Fruit fly (Drosophila melanogaster) whole organism, pupa: ENCODE measurements around the gene by.
A peak's percentile ranks its signal among the peaks of the same experiment; 100 is the strongest.

Experiments
- CG10348 ChIP-seq: fragments of 200-800 bp; sonication (Bioruptor generic); IDR thresholded peaks from 2 replicates; pipeline ENCODE4 v1.3.6; 2022; ENCODE audit warnings: missing biosample characterization, missing genetic modification characterization
- CG12605 ChIP-seq: fragments of 200-800 bp; sonication (Bioruptor generic); IDR thresholded peaks from 2 replicates; pipeline ENCODE4 v1.3.6; 2022; ENCODE audit warnings: missing biosample characterization, missing genetic modification characterization
- CG13204 ChIP-seq: fragments of 200-800 bp; sonication (Bioruptor generic); optimal IDR thresholded peaks from 2 replicates; lab custom pipeline; 2018; ENCODE audit warnings: missing biosample characterization, mild to moderate bottlenecking, missing genetic modification characterization, moderate library complexity
- CG14655 ChIP-seq: fragments of 200-800 bp; sonication (Bioruptor generic); optimal IDR thresholded peaks from 3 replicates; lab custom pipeline; 2017; ENCODE audit warnings: mild to moderate bottlenecking, missing biosample characterization, missing genetic modification reagents, missing genetic modification characterization
- CG15710 ChIP-seq: fragments of 200-800 bp; sonication (Bioruptor generic); optimal IDR thresholded peaks from 2 replicates; lab custom pipeline; 2018; ENCODE audit warnings: missing biosample characterization, mild to moderate bottlenecking, missing genetic modification characterization, moderate library complexity
- CG17806 ChIP-seq: fragments of 200-800 bp; sonication (Bioruptor generic); optimal IDR thresholded peaks from 2 replicates; lab custom pipeline; 2018; ENCODE audit warnings: missing biosample characterization, mild to moderate bottlenecking, missing genetic modification characterization, moderate library complexity
- CG32121 ChIP-seq: fragments of 200-800 bp; sonication (Bioruptor generic); IDR thresholded peaks from 2 replicates; pipeline ENCODE4 v1.3.6; 2022; ENCODE audit warnings: missing biosample characterization, missing genetic modification characterization
- CG34367 ChIP-seq: fragments of 200-800 bp; sonication (Bioruptor generic); optimal IDR thresholded peaks from 2 replicates; lab custom pipeline; 2018; ENCODE audit warnings: missing biosample characterization, mild to moderate bottlenecking, missing genetic modification characterization
- CG4496 ChIP-seq: fragments of 200-800 bp; sonication (Bioruptor generic); IDR thresholded peaks from 3 replicates; pipeline ENCODE4 v1.3.6; 2022; ENCODE audit warnings: missing biosample characterization, missing genetic modification characterization
- CG8159 ChIP-seq: fragments of 200-800 bp; sonication (Bioruptor generic); optimal IDR thresholded peaks from 3 replicates; lab custom pipeline; 2018; ENCODE audit warnings: missing biosample characterization, mild to moderate bottlenecking, missing genetic modification characterization, moderate library complexity
- CG8301 ChIP-seq: fragments of 200-800 bp; sonication (Bioruptor generic); optimal IDR thresholded peaks from 2 replicates; lab custom pipeline; 2018; ENCODE audit warnings: missing biosample characterization, mild to moderate bottlenecking, missing genetic modification characterization
- CG9948 ChIP-seq: fragments of 200-800 bp; sonication (Bioruptor generic); optimal IDR thresholded peaks from 2 replicates; lab custom pipeline; 2018; ENCODE audit warnings: missing biosample characterization, mild to moderate bottlenecking, missing genetic modification characterization, moderate library complexity
- D1 ChIP-seq: fragments of 200-800 bp; sonication (Bioruptor generic); optimal IDR thresholded peaks from 2 replicates; lab custom pipeline; 2018; ENCODE audit warnings: missing biosample characterization, mild to moderate bottlenecking, missing genetic modification characterization, moderate library complexity
- EcR ChIP-seq: fragments of 200-800 bp; sonication (Bioruptor generic); optimal IDR thresholded peaks from 3 replicates; lab custom pipeline; 2019; ENCODE audit warnings: missing biosample characterization, missing genetic modification characterization, mild to moderate bottlenecking, moderate library complexity, missing genetic modification reagents
- Ets98B ChIP-seq: fragments of 200-800 bp; sonication (Bioruptor generic); IDR thresholded peaks from 2 replicates; pipeline ENCODE4 v1.3.6; 2022; ENCODE audit warnings: missing biosample characterization, missing genetic modification characterization
- Pif1A ChIP-seq: fragments of 200-800 bp; sonication (Bioruptor generic); optimal IDR thresholded peaks from 3 replicates; lab custom pipeline; 2016; ENCODE audit warnings: missing biosample characterization, missing genetic modification characterization
- Pif1B ChIP-seq: fragments of 200-800 bp; sonication (Bioruptor generic); optimal IDR thresholded peaks from 3 replicates; lab custom pipeline; 2016; ENCODE audit warnings: missing biosample characterization, missing genetic modification characterization
- Snoo ChIP-seq: fragments of 200-800 bp; sonication (Bioruptor generic); optimal IDR thresholded peaks from 3 replicates; lab custom pipeline; 2017; ENCODE audit warnings: missing biosample characterization, mild to moderate bottlenecking, missing genetic modification characterization, inconsistent platforms
- fd96Ca ChIP-seq: fragments of 200-800 bp; sonication (Bioruptor generic); IDR thresholded peaks from 3 replicates; pipeline ENCODE4 v1.3.6; 2022; ENCODE audit warnings: missing biosample characterization, missing genetic modification characterization
- gl ChIP-seq: fragments of 200-800 bp; sonication (Bioruptor generic); optimal IDR thresholded peaks from 2 replicates; lab custom pipeline; 2018; ENCODE audit warnings: missing biosample characterization, mild to moderate bottlenecking, missing genetic modification characterization
- rn ChIP-seq: fragments of 200-800 bp; sonication (Bioruptor generic); IDR thresholded peaks from 2 replicates; pipeline ENCODE4 v1.3.6; 2022; ENCODE audit warnings: missing biosample characterization, missing genetic modification characterization

by gene

DNA sequence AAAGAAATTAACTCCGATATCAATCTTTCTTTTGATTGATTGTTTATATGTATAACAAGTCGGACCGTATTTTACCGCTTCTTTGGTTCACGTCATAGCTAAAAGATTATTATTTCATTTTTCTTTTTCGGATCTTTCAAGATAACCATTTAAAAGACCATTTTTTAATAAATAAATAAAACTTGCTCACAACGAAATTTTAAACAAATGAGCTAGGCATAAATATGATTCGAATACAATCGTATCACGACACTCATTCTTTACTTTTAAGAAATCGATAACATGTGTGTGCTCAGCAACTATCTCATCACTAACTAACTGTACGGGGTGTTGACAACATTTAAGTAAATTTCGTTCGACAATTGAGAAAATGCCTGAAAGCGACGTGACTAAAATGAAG, 28.5 kb downstream of the by start, which contains the start of gene CG8149:
CG8149 (plus strand) TSS at position 302 of the 400 bp plus-strand sequence.
- TF ChIP-seq Snoo (tag; lab: Kevin White, UChicago) (no peak), fd96Ca (GFP tag; lab: Robert Waterston, UW) (no peak), CG32121 (GFP tag; lab: Robert Waterston, UW) (no peak), CG8159 (tag; lab: Kevin White, UChicago) (no peak), gl (tag; lab: Kevin White, UChicago) (no peak), Pif1B (GFP tag; lab: Kevin White, UChicago) (no peak), CG10348 (GFP tag; lab: Robert Waterston, UW) (no peak), CG8301 (tag; lab: Kevin White, UChicago) (no peak), CG15710 (tag; lab: Kevin White, UChicago) (no peak), D1 (tag; lab: Kevin White, UChicago) (no peak), CG12605 (GFP tag; lab: Robert Waterston, UW) (no peak), CG14655 (GFP tag; lab: Kevin White, UChicago) (no peak), CG9948 (tag; lab: Kevin White, UChicago) (no peak), CG13204 (GFP tag; lab: Kevin White, UChicago) (no peak), rn (GFP tag; lab: Robert Waterston, UW) (no peak), CG4496 (GFP tag; lab: Robert Waterston, UW) (no peak), CG17806 (no peak), EcR (GFP tag; lab: Kevin White, UChicago) (no peak)

DNA sequence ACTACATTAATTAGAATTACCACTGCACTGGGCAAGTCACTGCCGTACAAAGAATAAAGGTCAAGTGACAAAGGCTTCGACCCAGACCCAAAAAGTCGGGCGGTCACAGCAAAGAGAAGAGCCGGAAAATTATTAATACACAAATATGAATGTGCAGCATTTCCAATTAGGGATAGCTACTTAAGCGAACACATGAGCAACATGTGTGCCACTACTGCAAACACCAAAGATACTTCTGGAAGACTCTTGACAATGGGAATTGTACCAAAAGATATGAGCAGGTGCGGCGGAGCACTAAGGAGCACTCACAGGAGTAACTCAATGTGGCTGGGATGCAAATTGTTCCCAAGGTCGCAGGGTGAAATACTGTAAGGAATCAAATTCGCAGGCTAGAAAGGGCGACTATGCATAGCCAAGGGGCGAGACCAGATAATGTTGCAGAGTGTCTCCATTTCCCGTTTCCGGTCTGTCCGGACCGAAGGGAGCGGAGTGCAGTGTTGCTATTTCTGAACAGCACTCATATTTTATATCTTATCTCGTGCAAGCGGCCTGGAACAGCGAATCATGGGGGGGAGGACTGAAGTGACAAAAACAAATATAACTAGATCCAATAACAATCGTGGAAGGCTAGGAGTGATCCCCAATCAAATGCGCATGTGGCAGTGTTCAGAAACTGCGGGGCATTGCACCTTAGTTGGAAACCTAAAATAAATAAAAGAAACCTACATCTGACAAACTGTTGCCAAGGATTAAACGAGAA, 29.3 kb downstream of the by start:
- TF ChIP-seq Snoo (tag; lab: Kevin White, UChicago) (no peak), CG14655 (GFP tag; lab: Kevin White, UChicago) (no peak), Pif1A (GFP tag; lab: Kevin White, UChicago) (no peak), rn (GFP tag; lab: Robert Waterston, UW) (no peak), Ets98B (GFP tag; lab: Robert Waterston, UW) (no peak), EcR (GFP tag; lab: Kevin White, UChicago) (peak; percentile 35), CG9948 (tag; lab: Kevin White, UChicago) (no peak), fd96Ca (GFP tag; lab: Robert Waterston, UW) (no peak), gl (tag; lab: Kevin White, UChicago) (no peak), CG13204 (GFP tag; lab: Kevin White, UChicago) (no peak), CG4496 (GFP tag; lab: Robert Waterston, UW) (0 out of 3 replicates have a peak, but pooled peaks have one; percentile 8)

DNA sequence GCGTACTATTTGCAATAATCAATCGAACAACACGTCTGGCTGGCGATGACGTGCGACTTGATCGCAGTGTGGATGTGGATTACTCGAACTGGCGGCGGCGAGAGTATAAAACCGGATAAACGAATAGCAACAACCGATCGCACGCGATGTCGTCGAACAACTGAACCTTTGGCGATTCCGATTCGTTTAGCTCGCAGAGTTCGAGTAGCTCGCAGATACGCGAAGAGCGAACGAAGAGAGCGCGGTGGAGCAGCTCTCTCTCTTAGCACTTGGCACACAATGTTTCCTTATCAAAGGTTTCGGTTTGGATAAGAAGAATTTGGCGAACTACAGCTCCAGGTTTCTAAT, 30.4 kb downstream of the by start, which contains the start of gene RhoL:
RhoL (minus strand) TSS at position 166 of the 348 bp plus-strand sequence.
- no peak for TF ChIP-seq D1 (tag; lab: Kevin White, UChicago)
- no peak for TF ChIP-seq CG10348 (GFP tag; lab: Robert Waterston, UW)
- TF ChIP-seq CG9948 (tag; lab: Kevin White, UChicago) = no peak
- no peak for TF ChIP-seq gl (tag; lab: Kevin White, UChicago)
- no peak for TF ChIP-seq CG13204 (GFP tag; lab: Kevin White, UChicago)
- peak; percentile 69 for TF ChIP-seq CG4496 (GFP tag; lab: Robert Waterston, UW)
- no peak for TF ChIP-seq Pif1A (GFP tag; lab: Kevin White, UChicago)
- TF ChIP-seq Snoo (tag; lab: Kevin White, UChicago) = no peak
- TF ChIP-seq CG15710 (tag; lab: Kevin White, UChicago) = peak; percentile 2
- no peak for TF ChIP-seq CG14655 (GFP tag; lab: Kevin White, UChicago)
- no peak for TF ChIP-seq fd96Ca (GFP tag; lab: Robert Waterston, UW)
- TF ChIP-seq CG34367 (tag; lab: Kevin White, UChicago) = peak; percentile 2
- TF ChIP-seq CG8301 (tag; lab: Kevin White, UChicago) = no peak
- TF ChIP-seq Ets98B (GFP tag; lab: Robert Waterston, UW) = peak; percentile 73; the same call in 1 of the 2 replicates
- TF ChIP-seq EcR (GFP tag; lab: Kevin White, UChicago) = peak; percentile 65
- TF ChIP-seq CG8159 (tag; lab: Kevin White, UChicago) = no peak
- TF ChIP-seq Pif1B (GFP tag; lab: Kevin White, UChicago) = peak; percentile 27
- TF ChIP-seq CG17806 = no peak
- peak; percentile 83 for TF ChIP-seq CG12605 (GFP tag; lab: Robert Waterston, UW)
- peak; percentile 44 for TF ChIP-seq CG32121 (GFP tag; lab: Robert Waterston, UW)

DNA sequence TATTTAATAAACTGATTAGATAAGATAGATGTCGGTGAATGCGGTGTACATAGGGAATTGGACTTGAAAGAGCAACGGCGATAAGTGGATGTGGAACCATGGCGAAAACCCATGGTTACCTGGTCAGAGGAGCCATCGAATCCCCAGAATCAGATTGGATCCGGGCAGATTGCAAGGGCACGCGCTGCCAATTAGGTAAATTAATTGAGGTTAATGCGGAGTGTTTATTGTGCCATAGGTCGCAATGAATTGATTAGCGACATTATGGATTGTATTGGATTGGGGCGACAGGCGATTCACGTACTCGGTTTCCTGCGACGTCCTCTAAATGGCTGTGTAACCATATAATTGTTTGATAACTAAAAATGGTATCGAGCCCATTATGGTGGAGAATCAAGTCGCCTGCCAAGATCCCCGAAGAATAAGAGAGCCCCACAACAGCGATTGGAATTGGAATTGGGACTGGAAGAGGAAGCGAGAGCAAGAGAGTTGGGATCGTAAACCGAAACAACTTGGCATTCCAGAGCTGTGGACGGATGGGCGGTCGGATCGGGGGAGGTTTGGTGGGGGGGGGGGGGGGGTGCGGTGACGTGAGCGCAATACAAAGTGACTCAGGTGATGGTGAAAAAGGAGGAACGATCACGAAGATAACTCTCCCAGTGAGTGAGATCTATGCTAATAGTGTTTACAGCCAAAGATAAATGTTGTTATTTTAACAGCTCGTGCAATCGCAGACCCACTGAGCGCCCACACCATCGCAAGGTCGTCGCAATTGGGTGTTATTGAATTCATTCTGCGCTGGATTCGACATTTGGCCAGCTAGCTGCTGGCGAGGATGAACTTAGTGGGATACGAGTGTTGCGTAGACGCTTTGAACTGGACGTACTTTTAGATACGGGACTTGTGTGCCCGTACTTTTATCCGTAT, 31.1 kb downstream of the by start:
- TF ChIP-seq CG8301 (tag; lab: Kevin White, UChicago) (no peak), Ets98B (GFP tag; lab: Robert Waterston, UW) (no peak), CG15710 (tag; lab: Kevin White, UChicago) (no peak), Snoo (tag; lab: Kevin White, UChicago) (no peak), CG13204 (GFP tag; lab: Kevin White, UChicago) (no peak), CG4496 (GFP tag; lab: Robert Waterston, UW) (no peak), Pif1B (GFP tag; lab: Kevin White, UChicago) (no peak)
